Worm (Caenorhabditis elegans) whole organism, early embryonic: ENCODE results near the gene srz-14.

Experiments
- ama-1 ChIP-seq: fragments of 150-350 bp; optimal IDR thresholded peaks from 2 replicates; lab custom pipeline; 2014
- flt-1 ChIP-seq: fragments of 200-800 bp; sonication (Bioruptor generic); IDR thresholded peaks from 2 replicates; pipeline ENCODE4 v1.3.6; 2022; ENCODE audit warnings: missing genetic modification characterization, missing compliant biosample characterization
- hmg-4 ChIP-seq: fragments of 200-800 bp; sonication (Bioruptor generic); optimal IDR thresholded peaks from 2 replicates; lab custom pipeline; 2018; ENCODE audit warnings: mild to moderate bottlenecking, missing genetic modification characterization, missing compliant biosample characterization
- tbx-37 ChIP-seq: fragments of 200-800 bp; sonication (Bioruptor generic); conservative IDR thresholded peaks from 2 replicates; pipeline ENCODE4 v1.3.6; 2022; ENCODE audit warnings: missing genetic modification reagents, missing genetic modification characterization, missing compliant biosample characterization

DNA sequence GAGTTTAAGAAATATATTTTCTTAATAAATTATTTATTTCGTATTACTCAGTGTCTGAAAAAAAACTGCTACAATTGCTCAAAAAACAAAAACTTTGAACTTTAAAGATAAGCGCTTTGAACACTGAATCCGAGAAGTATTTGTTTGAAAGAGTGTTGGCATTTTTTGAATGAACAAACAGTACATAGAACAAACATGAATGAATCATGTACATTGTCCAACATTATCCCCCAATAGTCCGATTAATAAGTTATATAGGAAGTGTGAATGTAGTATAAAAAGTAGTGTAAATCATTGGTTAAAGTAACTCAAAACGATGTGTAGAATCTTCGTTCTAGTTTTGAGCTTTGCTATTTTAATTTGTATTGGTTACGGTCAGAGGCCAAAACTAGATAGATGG is 18.3 kb downstream of the srz-14 start, which contains the start of gene F11A5.17:
- TF ChIP-seq hmg-4 (GFP tag; lab: Kevin White, UChicago) (no peak), ama-1 (lab: Kevin White, UChicago) (no peak), tbx-37 (GFP tag; lab: Robert Waterston, UW) (no peak), flt-1 (no peak)
